Fruit fly (Drosophila melanogaster): ENCODE measurements around the gene Eig71Ea.

DNA sequence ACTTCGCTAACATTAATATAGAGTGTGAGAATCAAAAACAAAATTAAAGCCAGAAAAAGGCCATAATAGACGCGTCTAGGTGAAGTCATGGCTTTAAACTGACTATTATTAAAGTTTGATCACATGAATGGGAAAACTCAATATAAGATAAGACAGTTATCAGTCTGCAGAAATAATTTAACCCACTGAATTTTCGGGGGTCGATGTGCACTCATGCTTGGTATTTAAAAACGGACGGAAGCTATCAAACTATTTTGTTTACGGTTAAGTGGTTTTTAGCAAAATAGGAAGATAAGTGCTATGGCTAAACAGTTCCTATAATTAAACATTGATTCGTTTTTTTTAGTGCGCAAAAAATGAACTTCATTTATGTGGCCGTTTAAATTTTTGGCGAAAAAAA lies 42.5 kb upstream of the Eig71Ea start, which contains the start of gene CG34451:
- no peak for TF ChIP-seq CG8301 (tag; optimal IDR thresholded peaks at IDR 0.05)
- no peak for TF ChIP-seq CG15710 (tag; optimal IDR thresholded peaks at IDR 0.05)

Data from whole organism, pupa.